Worm (Caenorhabditis elegans): ENCODE data around the gene psd-1.
A peak's percentile ranks its signal among the peaks of the same experiment; 100 is the strongest.

Gene psd-1

DNA sequence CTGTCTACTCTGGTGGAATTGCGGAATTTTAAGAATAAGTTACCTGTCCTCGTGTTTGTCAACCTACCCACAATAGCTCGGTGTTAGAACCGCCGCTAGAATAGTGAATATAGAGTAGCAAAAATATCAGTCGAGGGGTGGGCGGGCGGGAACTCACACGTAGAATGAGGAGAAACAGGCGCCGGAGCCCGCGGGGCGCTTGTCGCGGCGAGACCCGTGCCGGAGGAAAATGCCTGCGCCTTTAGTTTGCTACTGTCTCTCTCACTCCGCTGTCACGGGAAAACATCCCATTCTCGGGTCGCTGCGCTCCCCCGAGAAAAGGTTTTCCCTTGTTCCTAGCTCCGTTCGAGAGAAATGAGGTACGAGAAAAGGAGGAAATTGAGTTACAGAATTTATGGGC is 39.5 kb downstream of the psd-1 start:
- TF ChIP-seq set-16 (GFP tag; IDR thresholded peaks at IDR 0.05), result peak; percentile 85

DNA sequence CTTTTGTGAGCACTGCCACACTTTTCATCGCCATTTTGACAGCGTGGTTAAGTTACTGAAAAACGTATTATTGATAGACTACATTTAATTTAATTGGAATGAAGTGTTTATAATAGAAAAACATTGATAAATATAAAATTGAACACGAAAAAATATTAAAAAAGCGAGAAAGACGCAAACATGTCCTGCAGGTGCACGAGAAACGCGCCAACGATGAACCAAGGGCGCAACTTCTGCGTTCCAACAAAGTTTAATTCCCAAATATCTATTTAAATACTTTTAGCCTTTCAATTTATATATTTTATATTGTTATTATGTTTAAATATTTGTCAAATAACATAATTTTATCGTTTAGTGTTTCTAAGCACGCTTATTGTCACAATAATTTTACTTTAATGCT is 41.0 kb downstream of the psd-1 start, which contains the start of gene ndus-8:
TSS of gene ndus-8 (minus strand) at position 55 of the 400 bp plus-strand sequence.
- TF ChIP-seq set-16 (GFP tag; IDR thresholded peaks at IDR 0.05) (no peak), lir-3 (tag; optimal IDR thresholded peaks at IDR 0.05) (no peak), aha-1 (tag) (peak; percentile 51), ceh-28 (tag; optimal IDR thresholded peaks at IDR 0.05) (no peak), daf-12 (tag; optimal IDR thresholded peaks at IDR 0.05) (no peak), zfp-3 (GFP tag; conservative IDR thresholded peaks at IDR 0.05) (no peak), mdl-1 (tag; optimal IDR thresholded peaks at IDR 0.05) (no peak), dmd-8 (GFP tag; IDR thresholded peaks at IDR 0.05) (no peak), lim-7 (GFP tag; IDR thresholded peaks at IDR 0.05) (no peak), arid-1 (GFP tag; conservative IDR thresholded peaks at IDR 0.05) (0 out of 2 replicates have a peak, but pooled peaks have one; percentile 19), mes-2 (tag; optimal IDR thresholded peaks at IDR 0.05; ENCODE audit: poor library complexity, severe bottlenecking) (peak; percentile 82), hif-1 (tag; optimal IDR thresholded peaks at IDR 0.05) (no peak), R02D3.7 (tag; optimal IDR thresholded peaks at IDR 0.05) (no peak), pha-4 (GFP tag; IDR thresholded peaks at IDR 0.05) (no peak), pha-4 (tag; optimal IDR thresholded peaks at IDR 0.05) (peak; percentile 43), Y5F2A.4 (GFP tag; optimal IDR thresholded peaks at IDR 0.05) (no peak), unc-130 (GFP tag; optimal IDR thresholded peaks at IDR 0.05) (no peak), rbr-2 (tag; optimal IDR thresholded peaks at IDR 0.05) (peak; percentile 44), fkh-10 (GFP tag; optimal IDR thresholded peaks at IDR 0.05) (no peak), daf-16 (GFP tag; optimal IDR thresholded peaks at IDR 0.05) (no peak), daf-16 (tag; optimal IDR thresholded peaks at IDR 0.05) (peak; percentile 40), duxl-1 (tag; optimal IDR thresholded peaks at IDR 0.05; ENCODE audit: poor library complexity) (peak; percentile 18), dpl-1 (GFP tag; optimal IDR thresholded peaks at IDR 0.05) (peak; percentile 78), lin-15B (tag; optimal IDR thresholded peaks at IDR 0.05) (no peak), egl-43 (GFP tag; IDR thresholded peaks at IDR 0.05) (no peak), nhr-77 (tag; optimal IDR thresholded peaks at IDR 0.05) (peak; percentile 5), zip-2 (tag; optimal IDR thresholded peaks at IDR 0.05) (no peak), ztf-11 (tag; optimal IDR thresholded peaks at IDR 0.05) (no peak), T20F7.1 (GFP tag; optimal IDR thresholded peaks at IDR 0.05) (no peak), sdz-12 (GFP tag; optimal IDR thresholded peaks at IDR 0.05) (no peak), spr-3 (GFP tag; optimal IDR thresholded peaks at IDR 0.05) (no peak), hmg-1.1 (GFP tag; IDR thresholded peaks at IDR 0.05) (no peak), jun-1 (tag; optimal IDR thresholded peaks at IDR 0.05) (no peak), ces-1 (GFP tag; optimal IDR thresholded peaks at IDR 0.05) (no peak), Y48G9A.11 (GFP tag; IDR thresholded peaks at IDR 0.05) (no peak), lin-38 (GFP tag; IDR thresholded peaks at IDR 0.05) (peak; percentile 60), mep-1 (tag; optimal IDR thresholded peaks at IDR 0.05) (peak; percentile 62), lsy-2 (tag; optimal IDR thresholded peaks at IDR 0.05) (peak in 1 of 2 experiments; percentile 89), F49E8.2 (tag; optimal IDR thresholded peaks at IDR 0.05; ENCODE audit: borderline replicate concordance) (no peak), hlh-11 (tag; optimal IDR thresholded peaks at IDR 0.05) (peak; percentile 39), egl-27 (tag; optimal IDR thresholded peaks at IDR 0.05) (no peak), hlh-30 (tag; optimal IDR thresholded peaks at IDR 0.05; ENCODE audit: insufficient read depth) (peak; percentile 35), ceh-44 (GFP tag; IDR thresholded peaks at IDR 0.05) (no peak), dve-1 (tag; optimal IDR thresholded peaks at IDR 0.05; ENCODE audit: insufficient read depth) (peak; percentile 62), zip-11 (GFP tag; IDR thresholded peaks at IDR 0.05) (no peak), nhr-102 (tag; optimal IDR thresholded peaks at IDR 0.05) (no peak), pqm-1 (tag; optimal IDR thresholded peaks at IDR 0.05) (no peak), F37D6.2 (tag; optimal IDR thresholded peaks at IDR 0.05) (no peak)
